Fruit fly (Drosophila melanogaster) whole organism, embryonic: ENCODE results near the gene Pino.

Experiments used
- BEAF-32 ChIP-seq: fragments of 200-800 bp; sonication (Bioruptor generic); optimal IDR thresholded peaks from 3 replicates; lab custom pipeline; 2017; ENCODE audit warnings: missing biosample characterization, missing genetic modification characterization, mild to moderate bottlenecking, moderate library complexity, missing genetic modification reagents
- CG10209 ChIP-seq: fragments of 200-800 bp; sonication (Bioruptor generic); optimal IDR thresholded peaks from 3 replicates; lab custom pipeline; 2017; ENCODE audit warnings: missing biosample characterization, mild to moderate bottlenecking, missing genetic modification characterization, missing genetic modification reagents
- CG10543 ChIP-seq: fragments of 200-800 bp; sonication (Bioruptor generic); optimal IDR thresholded peaks from 3 replicates; lab custom pipeline; 2017; ENCODE audit warnings: missing biosample characterization, mild to moderate bottlenecking, missing genetic modification characterization, moderate library complexity
- CG11456 ChIP-seq: fragments of 200-800 bp; sonication (Bioruptor generic); IDR thresholded peaks from 3 replicates; pipeline ENCODE4 v1.3.6; 2022; ENCODE audit warnings: missing biosample characterization, missing genetic modification characterization
- CG13424 ChIP-seq: fragments of 200-800 bp; sonication (Bioruptor generic); optimal IDR thresholded peaks from 2 replicates; lab custom pipeline; 2019; ENCODE audit warnings: missing biosample characterization, mild to moderate bottlenecking, missing genetic modification characterization, moderate library complexity
- CG15601 ChIP-seq: fragments of 200-800 bp; sonication (Bioruptor generic); optimal IDR thresholded peaks from 3 replicates; lab custom pipeline; 2019; ENCODE audit warnings: missing biosample characterization, mild to moderate bottlenecking, missing genetic modification characterization, moderate library complexity
- CG17802 ChIP-seq: fragments of 200-800 bp; sonication (Bioruptor generic); optimal IDR thresholded peaks from 2 replicates; lab custom pipeline; 2018; ENCODE audit warnings: missing biosample characterization, mild to moderate bottlenecking, missing genetic modification characterization, moderate library complexity
- CG18764 ChIP-seq: fragments of 200-800 bp; sonication (Bioruptor generic); optimal IDR thresholded peaks from 3 replicates; lab custom pipeline; 2016; ENCODE audit warnings: missing biosample characterization, missing genetic modification characterization
- CG2129 ChIP-seq: fragments of 200-800 bp; sonication (Bioruptor generic); IDR thresholded peaks from 2 replicates; pipeline ENCODE4 v1.3.6; 2022; ENCODE audit warnings: missing biosample characterization, missing genetic modification characterization; ENCODE audit not compliant: partially characterized antibody
- CG2889 ChIP-seq: fragments of 200-800 bp; sonication (Bioruptor generic); IDR thresholded peaks from 3 replicates; pipeline ENCODE4 v1.3.6; 2022; ENCODE audit warnings: missing biosample characterization, missing genetic modification characterization
- CG30020 ChIP-seq: fragments of 200-800 bp; optimal IDR thresholded peaks from 2 replicates; lab custom pipeline; 2019; ENCODE audit warnings: missing biosample characterization, mild to moderate bottlenecking, missing genetic modification characterization, moderate library complexity
- CG30431 ChIP-seq: fragments of 200-800 bp; sonication (Bioruptor generic); optimal IDR thresholded peaks from 2 replicates; lab custom pipeline; 2017; ENCODE audit warnings: missing biosample characterization, missing genetic modification characterization
- CG32767 ChIP-seq: fragments of 200-800 bp; sonication (Bioruptor generic); IDR thresholded peaks from 2 replicates; pipeline ENCODE4 v1.3.6; 2022; ENCODE audit warnings: missing biosample characterization, missing genetic modification characterization
- CG34376 ChIP-seq: fragments of 200-800 bp; sonication (Bioruptor generic); optimal IDR thresholded peaks from 2 replicates; lab custom pipeline; 2018; ENCODE audit warnings: missing biosample characterization, mild to moderate bottlenecking, missing genetic modification characterization
- CG42726 ChIP-seq: fragments of 200-800 bp; sonication (Bioruptor generic); IDR thresholded peaks from 2 replicates; pipeline ENCODE4 v1.3.6; 2022; ENCODE audit warnings: missing biosample characterization, missing genetic modification characterization; ENCODE audit not compliant: partially characterized antibody
- CG4730 ChIP-seq: fragments of 200-800 bp; sonication (Bioruptor generic); IDR thresholded peaks from 2 replicates; pipeline ENCODE4 v1.3.6; 2022; ENCODE audit warnings: missing biosample characterization, missing genetic modification characterization
- CG6272 ChIP-seq: fragments of 200-800 bp; sonication (Bioruptor generic); IDR thresholded peaks from 2 replicates; pipeline ENCODE4 v1.3.6; 2022; ENCODE audit warnings: missing biosample characterization, missing genetic modification characterization
- CG6791 ChIP-seq: fragments of 200-800 bp; sonication (Bioruptor generic); IDR thresholded peaks from 3 replicates; pipeline ENCODE4 v1.3.6; 2022; ENCODE audit warnings: missing biosample characterization, missing genetic modification characterization; ENCODE audit not compliant: partially characterized antibody
- CG7963 ChIP-seq: fragments of 200-800 bp; sonication (Bioruptor generic); IDR thresholded peaks from 3 replicates; pipeline ENCODE4 v1.3.6; 2022; ENCODE audit warnings: missing biosample characterization, missing genetic modification characterization; ENCODE audit not compliant: partially characterized antibody
- CG7987 ChIP-seq: fragments of 200-800 bp; sonication (Bioruptor generic); optimal IDR thresholded peaks from 2 replicates; lab custom pipeline; 2018; ENCODE audit warnings: missing biosample characterization, mild to moderate bottlenecking, missing genetic modification characterization, moderate library complexity
- CG9797 ChIP-seq: fragments of 200-800 bp; sonication (Bioruptor generic); optimal IDR thresholded peaks from 3 replicates; lab custom pipeline; 2018; ENCODE audit warnings: missing biosample characterization, mild to moderate bottlenecking, missing genetic modification characterization
- CG9876 ChIP-seq: fragments of 200-800 bp; sonication (Bioruptor generic); optimal IDR thresholded peaks from 2 replicates; lab custom pipeline; 2016; ENCODE audit warnings: missing biosample characterization, missing genetic modification characterization
- Dbx ChIP-seq: fragments of 200-800 bp; sonication (Bioruptor generic); IDR thresholded peaks from 3 replicates; pipeline ENCODE4 v1.3.6; 2022; ENCODE audit warnings: missing biosample characterization, missing genetic modification characterization
- H15 ChIP-seq: fragments of 200-800 bp; sonication (Bioruptor generic); IDR thresholded peaks from 3 replicates; pipeline ENCODE4 v1.3.6; 2022; ENCODE audit warnings: missing biosample characterization, missing genetic modification characterization
- Med ChIP-seq: fragments of 200-800 bp; sonication (Bioruptor generic); peaks from one replicate; lab custom pipeline; 2016; ENCODE audit warnings: missing biosample characterization, missing genetic modification characterization, mild to moderate bottlenecking, inconsistent platforms, moderate library complexity
- Myb ChIP-seq: fragments of 200-800 bp; sonication (Bioruptor generic); optimal IDR thresholded peaks from 2 replicates; lab custom pipeline; 2016; ENCODE audit warnings: missing biosample characterization, missing genetic modification characterization
- Scr ChIP-seq: fragments of 200-800 bp; sonication (Bioruptor generic); IDR thresholded peaks from 2 replicates; pipeline ENCODE4 v1.3.6; 2022; ENCODE audit warnings: missing biosample characterization, missing genetic modification characterization; ENCODE audit not compliant: partially characterized antibody
- Sin3A ChIP-seq: fragments of >200 bp; optimal IDR thresholded peaks from 2 replicates; lab custom pipeline; 2018
- Stat92E ChIP-seq, 3 experiments: fragments of >200 bp in 2 of 3; fragments of 200-800 bp in 1 of 3; sonication (Bioruptor generic) in 1 of 3; optimal IDR thresholded peaks; 2 replicates each; lab custom pipeline; 2017 to 2019; ENCODE audit warnings: missing biosample characterization in 3 of 3, missing genetic modification characterization in 3 of 3, mild to moderate bottlenecking in 1 of 3, moderate library complexity in 1 of 3
- ato ChIP-seq: fragments of 200-800 bp; sonication (Bioruptor generic); IDR thresholded peaks from 2 replicates; pipeline ENCODE4 v1.3.6; 2022; ENCODE audit warnings: missing biosample characterization, missing genetic modification characterization; ENCODE audit not compliant: partially characterized antibody
- crp ChIP-seq, 2 experiments: fragments of 200-800 bp; sonication (Bioruptor generic); optimal IDR thresholded peaks; 2 replicates in 1 of 2; 3 replicates in 1 of 2; lab custom pipeline; 2017; ENCODE audit warnings: missing biosample characterization in 2 of 2, missing genetic modification characterization in 2 of 2, mild to moderate bottlenecking in 1 of 2, moderate library complexity in 1 of 2
- cwo ChIP-seq: fragments of 200-800 bp; sonication (Bioruptor generic); optimal IDR thresholded peaks from 3 replicates; lab custom pipeline; 2017; ENCODE audit warnings: missing biosample characterization, missing genetic modification characterization, mild to moderate bottlenecking, moderate library complexity, missing genetic modification reagents
- dimm ChIP-seq: fragments of 200-800 bp; sonication (Bioruptor generic); IDR thresholded peaks from 2 replicates; pipeline ENCODE4 v1.3.6; 2022; ENCODE audit warnings: missing biosample characterization, missing genetic modification characterization
- kah ChIP-seq: fragments of 200-800 bp; sonication (Bioruptor generic); optimal IDR thresholded peaks from 2 replicates; lab custom pipeline; 2018; ENCODE audit warnings: missing biosample characterization, mild to moderate bottlenecking, missing genetic modification characterization
- kay ChIP-seq: fragments of 200-800 bp; sonication (Bioruptor generic); optimal IDR thresholded peaks from 2 replicates; lab custom pipeline; 2016; ENCODE audit warnings: missing biosample characterization, missing genetic modification characterization
- mam ChIP-seq: fragments of 200-800 bp; sonication (Bioruptor generic); optimal IDR thresholded peaks from 3 replicates; lab custom pipeline; 2016; ENCODE audit warnings: missing biosample characterization, missing genetic modification characterization
- nerfin-2 ChIP-seq: fragments of 200-800 bp; sonication (Bioruptor generic); IDR thresholded peaks from 2 replicates; pipeline ENCODE4 v1.3.6; 2022; ENCODE audit warnings: missing biosample characterization, missing genetic modification characterization; ENCODE audit not compliant: partially characterized antibody
- sd ChIP-seq: fragments of 200-800 bp; sonication (Bioruptor generic); optimal IDR thresholded peaks from 3 replicates; lab custom pipeline; 2018; ENCODE audit warnings: missing biosample characterization, mild to moderate bottlenecking, missing genetic modification characterization, moderate library complexity
- seq ChIP-seq: fragments of 200-800 bp; sonication (Bioruptor generic); IDR thresholded peaks from 2 replicates; pipeline ENCODE4 v1.3.6; 2022; ENCODE audit warnings: missing biosample characterization, missing genetic modification characterization
- sisA ChIP-seq: fragments of 200-800 bp; sonication (Bioruptor generic); IDR thresholded peaks from 2 replicates; pipeline ENCODE4 v1.3.6; 2022; ENCODE audit warnings: missing biosample characterization, missing genetic modification characterization
- sug ChIP-seq: fragments of 200-800 bp; optimal IDR thresholded peaks from 2 replicates; lab custom pipeline; 2019; ENCODE audit warnings: missing biosample characterization, mild to moderate bottlenecking, missing genetic modification characterization, moderate library complexity
- trem ChIP-seq: fragments of 200-800 bp; optimal IDR thresholded peaks from 3 replicates; lab custom pipeline; 2019; ENCODE audit warnings: missing biosample characterization, mild to moderate bottlenecking, missing genetic modification characterization, moderate library complexity
- unc-4 ChIP-seq: fragments of 200-800 bp; sonication (Bioruptor generic); IDR thresholded peaks from 2 replicates; pipeline ENCODE4 v1.3.6; 2022; ENCODE audit warnings: missing biosample characterization, missing genetic modification characterization; ENCODE audit not compliant: partially characterized antibody
- wek ChIP-seq: fragments of 200-800 bp; sonication (Bioruptor generic); optimal IDR thresholded peaks from 3 replicates; lab custom pipeline; 2018; ENCODE audit warnings: missing biosample characterization, mild to moderate bottlenecking, missing genetic modification characterization, moderate library complexity

Gene Pino

dm6 chr2L:1114230-1114629 is 14.5 kb downstream of the Pino start (continued):
- TF ChIP-seq trem, result no peak
- no peak for TF ChIP-seq CG7963 (GFP tag; lab: Robert Waterston, UW)
- TF ChIP-seq Scr, result no peak
- no peak for TF ChIP-seq Stat92E (GFP tag; optimal IDR thresholded peaks at IDR 0.05; lab: Kevin White, UChicago)
- TF ChIP-seq sisA (GFP tag; lab: Robert Waterston, UW), result no peak
- no peak for TF ChIP-seq wek (GFP tag; lab: Kevin White, UChicago)
- no peak for TF ChIP-seq crp (GFP tag; optimal IDR thresholded peaks at IDR 0.05; lab: Kevin White, UChicago)
- TF ChIP-seq mam (GFP tag; lab: Kevin White, UChicago), result no peak
- no peak for TF ChIP-seq H15 (GFP tag; lab: Robert Waterston, UW)
- no peak for TF ChIP-seq CG9876
- no peak for TF ChIP-seq kah (GFP tag; lab: Kevin White, UChicago)
- no peak for TF ChIP-seq CG2889 (GFP tag; lab: Robert Waterston, UW)
- TF ChIP-seq CG7987 (GFP tag; lab: Kevin White, UChicago), result no peak
- TF ChIP-seq dimm (GFP tag; lab: Robert Waterston, UW), result no peak
- no peak for TF ChIP-seq CG42726
- peak; percentile 13 for TF ChIP-seq CG34376 (GFP tag; lab: Kevin White, UChicago)
- no peak for TF ChIP-seq Sin3A (lab: Kevin White, UChicago)
- TF ChIP-seq sug (tag; lab: Kevin White, UChicago), result peak; percentile 58
- no peak for TF ChIP-seq CG17802
- TF ChIP-seq Med (GFP tag; lab: Kevin White, UChicago), result peak; percentile 72
- TF ChIP-seq CG30431 (GFP tag; lab: Kevin White, UChicago), result no peak
- no peak for TF ChIP-seq unc-4 (GFP tag; lab: Robert Waterston, UW)
- TF ChIP-seq BEAF-32 (GFP tag; lab: Kevin White, UChicago), result no peak
- no peak for TF ChIP-seq CG4730 (GFP tag; lab: Robert Waterston, UW)
- no peak for TF ChIP-seq CG10543
- TF ChIP-seq sd, result peak; percentile 26
- no peak for TF ChIP-seq CG2129 (GFP tag; lab: Robert Waterston, UW)
- no peak for TF ChIP-seq CG18764 (GFP tag; lab: Kevin White, UChicago)
- no peak for TF ChIP-seq CG32767
- TF ChIP-seq kay (GFP tag; lab: Kevin White, UChicago), result no peak
- no peak for TF ChIP-seq Myb (GFP tag; lab: Kevin White, UChicago)
- TF ChIP-seq Dbx, result peak; percentile 51; the same call in 2 of the 3 replicates
- no peak for TF ChIP-seq CG13424 (tag; lab: Kevin White, UChicago)
- no peak for TF ChIP-seq ato (GFP tag; lab: Robert Waterston, UW)
- TF ChIP-seq CG30020 (tag; lab: Kevin White, UChicago), result no peak
- no peak for TF ChIP-seq seq
- no peak for TF ChIP-seq nerfin-2 (GFP tag; lab: Robert Waterston, UW)
- peak; percentile 40 for TF ChIP-seq cwo (GFP tag; lab: Kevin White, UChicago)
- no peak for TF ChIP-seq CG6272 (GFP tag; lab: Robert Waterston, UW)
- no peak for TF ChIP-seq CG15601 (tag; lab: Kevin White, UChicago)
- TF ChIP-seq CG11456 (GFP tag; lab: Robert Waterston, UW), result no peak

DNA sequence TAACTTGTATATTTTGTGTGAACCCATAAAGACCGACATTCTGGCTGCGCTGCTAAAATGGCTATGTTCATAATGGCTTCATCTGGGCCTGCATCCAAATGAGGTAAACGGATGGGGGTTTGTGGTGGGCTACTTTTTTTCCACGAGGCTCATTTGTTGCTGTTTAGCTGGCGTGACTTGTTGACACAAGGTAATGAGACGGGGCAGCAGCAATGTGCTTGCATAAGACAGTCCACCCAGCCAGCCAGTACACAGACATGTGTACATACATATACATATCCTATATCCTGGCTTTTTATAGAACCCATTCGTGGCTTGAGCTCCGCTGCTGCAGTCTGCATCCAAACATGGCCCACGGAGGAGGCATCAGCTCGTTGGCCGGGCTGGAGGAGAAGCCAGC is 16.1 kb downstream of the Pino start, which contains the start of gene CG14340:
Gene CG14340 (plus strand): TSS at position 301 of the 400 bp plus-strand sequence.
- no peak for TF ChIP-seq BEAF-32 (GFP tag; lab: Kevin White, UChicago)
- TF ChIP-seq CG9797, result no peak
- TF ChIP-seq CG6791, result no peak
- TF ChIP-seq CG10209, result no peak
